Fruit fly (Drosophila melanogaster) whole organism, embryonic: ENCODE data around the gene ZnT63C.
A peak's percentile ranks its signal among the peaks of the same experiment; 100 is the strongest.

ENCODE experiments used
- CG10462 ChIP-seq: fragments of 200-800 bp; sonication (Bioruptor generic); optimal IDR thresholded peaks from 2 replicates; lab custom pipeline; 2016; ENCODE audit warnings: missing biosample characterization, missing genetic modification characterization
- CG12942 ChIP-seq: fragments of 200-800 bp; sonication (Bioruptor generic); optimal IDR thresholded peaks from 3 replicates; lab custom pipeline; 2016; ENCODE audit warnings: missing biosample characterization, missing genetic modification characterization
- CG15011 ChIP-seq: fragments of 200-800 bp; sonication (Bioruptor generic); optimal IDR thresholded peaks from 3 replicates; lab custom pipeline; 2018; ENCODE audit warnings: missing biosample characterization, mild to moderate bottlenecking, missing genetic modification characterization
- CG15514 ChIP-seq: fragments of 200-800 bp; sonication (Bioruptor generic); optimal IDR thresholded peaks from 3 replicates; lab custom pipeline; 2017; ENCODE audit warnings: missing biosample characterization, missing genetic modification characterization, mild to moderate bottlenecking, moderate library complexity, missing genetic modification reagents
- CG15601 ChIP-seq: fragments of 200-800 bp; sonication (Bioruptor generic); optimal IDR thresholded peaks from 3 replicates; lab custom pipeline; 2019; ENCODE audit warnings: missing biosample characterization, mild to moderate bottlenecking, missing genetic modification characterization, moderate library complexity
- CG15696 ChIP-seq: fragments of 200-800 bp; sonication (Bioruptor generic); optimal IDR thresholded peaks from 2 replicates; lab custom pipeline; 2019; ENCODE audit warnings: missing biosample characterization, mild to moderate bottlenecking, missing genetic modification characterization, moderate library complexity
- CG16863 ChIP-seq: fragments of 200-800 bp; sonication (Bioruptor generic); optimal IDR thresholded peaks from 3 replicates; lab custom pipeline; 2016; ENCODE audit warnings: missing biosample characterization, missing genetic modification characterization
- CG17359 ChIP-seq: fragments of 200-800 bp; sonication (Bioruptor generic); optimal IDR thresholded peaks from 3 replicates; lab custom pipeline; 2018; ENCODE audit warnings: missing biosample characterization, mild to moderate bottlenecking, missing genetic modification characterization, moderate library complexity
- CG17568 ChIP-seq: fragments of 200-800 bp; sonication (Bioruptor generic); optimal IDR thresholded peaks from 2 replicates; lab custom pipeline; 2018; ENCODE audit warnings: missing biosample characterization, mild to moderate bottlenecking, missing genetic modification characterization, moderate library complexity
- CG17829 ChIP-seq: fragments of 200-800 bp; optimal IDR thresholded peaks from 2 replicates; lab custom pipeline; 2019; ENCODE audit warnings: missing biosample characterization, mild to moderate bottlenecking, missing genetic modification characterization, moderate library complexity
- CG18619 ChIP-seq: fragments of 200-800 bp; sonication (Bioruptor generic); optimal IDR thresholded peaks from 3 replicates; lab custom pipeline; 2017; ENCODE audit warnings: missing biosample characterization, mild to moderate bottlenecking, missing genetic modification characterization
- CG3163 ChIP-seq: fragments of 200-800 bp; sonication (Bioruptor generic); optimal IDR thresholded peaks from 3 replicates; lab custom pipeline; 2016; ENCODE audit warnings: missing biosample characterization, missing genetic modification characterization
- CG34224 ChIP-seq: fragments of 200-800 bp; sonication (Bioruptor generic); IDR thresholded peaks from 3 replicates; pipeline ENCODE4 v1.3.6; 2022; ENCODE audit warnings: missing biosample characterization, missing genetic modification characterization; ENCODE audit not compliant: partially characterized antibody
- CG3847 ChIP-seq: fragments of 200-800 bp; sonication (Bioruptor generic); IDR thresholded peaks from 2 replicates; pipeline ENCODE4 v1.3.6; 2022; ENCODE audit warnings: missing biosample characterization, missing genetic modification characterization
- CG4730 ChIP-seq: fragments of 200-800 bp; sonication (Bioruptor generic); IDR thresholded peaks from 2 replicates; pipeline ENCODE4 v1.3.6; 2022; ENCODE audit warnings: missing biosample characterization, missing genetic modification characterization
- CG6813 ChIP-seq: fragments of 200-800 bp; sonication (Bioruptor generic); optimal IDR thresholded peaks from 2 replicates; lab custom pipeline; 2017; ENCODE audit warnings: missing biosample characterization, missing genetic modification characterization, mild to moderate bottlenecking, moderate library complexity, missing genetic modification reagents
- CG7839 ChIP-seq: fragments of 200-800 bp; sonication (Bioruptor generic); optimal IDR thresholded peaks from 3 replicates; lab custom pipeline; 2018; ENCODE audit warnings: missing biosample characterization, mild to moderate bottlenecking, missing genetic modification characterization, moderate library complexity
- CG7987 ChIP-seq: fragments of 200-800 bp; sonication (Bioruptor generic); optimal IDR thresholded peaks from 2 replicates; lab custom pipeline; 2018; ENCODE audit warnings: missing biosample characterization, mild to moderate bottlenecking, missing genetic modification characterization, moderate library complexity
- CG8281 ChIP-seq: fragments of 200-800 bp; sonication (Bioruptor generic); optimal IDR thresholded peaks from 2 replicates; lab custom pipeline; 2018; ENCODE audit warnings: missing biosample characterization, mild to moderate bottlenecking, missing genetic modification characterization, moderate library complexity
- CG8290 ChIP-seq, 3 experiments: fragments of 200-800 bp; sonication (Bioruptor generic); optimal IDR thresholded peaks; 2 replicates each; lab custom pipeline; 2016 to 2019; ENCODE audit warnings: missing biosample characterization in 3 of 3, missing genetic modification characterization in 3 of 3, mild to moderate bottlenecking in 2 of 3, moderate library complexity in 1 of 3
- CG9817 ChIP-seq: fragments of 200-800 bp; sonication (Bioruptor generic); optimal IDR thresholded peaks from 2 replicates; lab custom pipeline; 2018; ENCODE audit warnings: missing biosample characterization, mild to moderate bottlenecking, missing genetic modification characterization, moderate library complexity
- Dip3 ChIP-seq: fragments of 200-800 bp; sonication (Bioruptor generic); optimal IDR thresholded peaks from 3 replicates; lab custom pipeline; 2016; ENCODE audit warnings: missing biosample characterization, missing genetic modification characterization
- Doc3 ChIP-seq: fragments of 200-800 bp; sonication (Bioruptor generic); IDR thresholded peaks from 3 replicates; pipeline ENCODE4 v1.3.6; 2022; ENCODE audit warnings: missing biosample characterization, missing genetic modification characterization; ENCODE audit not compliant: partially characterized antibody
- HLH3B ChIP-seq: fragments of 200-800 bp; sonication (Bioruptor generic); IDR thresholded peaks from 2 replicates; pipeline ENCODE4 v1.3.6; 2022; ENCODE audit warnings: missing biosample characterization, missing genetic modification characterization
- MESR4 ChIP-seq: fragments of 200-800 bp; sonication (Bioruptor generic); optimal IDR thresholded peaks from 2 replicates; lab custom pipeline; 2018; ENCODE audit warnings: missing biosample characterization, mild to moderate bottlenecking, missing genetic modification characterization, moderate library complexity
- Nf-YB ChIP-seq: fragments of 200-800 bp; sonication (Bioruptor generic); optimal IDR thresholded peaks from 3 replicates; lab custom pipeline; 2019; ENCODE audit warnings: missing biosample characterization, mild to moderate bottlenecking, missing genetic modification characterization, moderate library complexity
- Oli ChIP-seq: fragments of 200-800 bp; sonication (Bioruptor generic); optimal IDR thresholded peaks from 2 replicates; lab custom pipeline; 2018; ENCODE audit warnings: missing biosample characterization, mild to moderate bottlenecking, missing genetic modification characterization, moderate library complexity
- PHDP ChIP-seq: fragments of 200-800 bp; sonication (Bioruptor generic); optimal IDR thresholded peaks from 3 replicates; lab custom pipeline; 2018; ENCODE audit warnings: missing biosample characterization, mild to moderate bottlenecking, missing genetic modification characterization, moderate library complexity
- Rfx ChIP-seq: fragments of 200-800 bp; sonication (Bioruptor generic); IDR thresholded peaks from 2 replicates; pipeline ENCODE4 v1.3.6; 2022; ENCODE audit warnings: missing biosample characterization, missing genetic modification characterization
- Six4 ChIP-seq: fragments of 200-800 bp; sonication (Bioruptor generic); optimal IDR thresholded peaks from 2 replicates; lab custom pipeline; 2016; ENCODE audit warnings: missing biosample characterization, missing genetic modification characterization
- Sox100B ChIP-seq: fragments of 200-800 bp; sonication (Bioruptor generic); optimal IDR thresholded peaks from 3 replicates; lab custom pipeline; 2018; ENCODE audit warnings: missing biosample characterization, mild to moderate bottlenecking, missing genetic modification characterization
- caup ChIP-seq: fragments of 200-800 bp; sonication (Bioruptor generic); optimal IDR thresholded peaks from 3 replicates; lab custom pipeline; 2017; ENCODE audit warnings: missing biosample characterization, mild to moderate bottlenecking, missing genetic modification characterization, moderate library complexity; ENCODE audit not compliant: severe bottlenecking
- cg ChIP-seq: fragments of 200-800 bp; sonication (Bioruptor generic); optimal IDR thresholded peaks from 3 replicates; lab custom pipeline; 2019; ENCODE audit warnings: missing biosample characterization, mild to moderate bottlenecking, missing genetic modification characterization, moderate library complexity
- danr ChIP-seq: fragments of 200-800 bp; sonication (Bioruptor generic); IDR thresholded peaks from 2 replicates; pipeline ENCODE4 v1.3.6; 2022; ENCODE audit warnings: missing biosample characterization, missing genetic modification characterization
- dpn ChIP-seq, 2 experiments: fragments of 200-800 bp; sonication (Bioruptor generic); optimal IDR thresholded peaks; 3 replicates each; lab custom pipeline; 2016; ENCODE audit warnings: missing biosample characterization in 2 of 2, missing genetic modification characterization in 2 of 2
- dysf ChIP-seq: fragments of 200-800 bp; sonication (Bioruptor generic); IDR thresholded peaks from 3 replicates; pipeline ENCODE4 v1.3.6; 2022; ENCODE audit warnings: missing biosample characterization, missing genetic modification characterization
- fd3F ChIP-seq: fragments of 200-800 bp; sonication (Bioruptor generic); optimal IDR thresholded peaks from 2 replicates; lab custom pipeline; 2018; ENCODE audit warnings: missing biosample characterization, mild to moderate bottlenecking, missing genetic modification characterization, moderate library complexity
- fd64A ChIP-seq: fragments of 200-800 bp; sonication (Bioruptor generic); optimal IDR thresholded peaks from 3 replicates; lab custom pipeline; 2018; ENCODE audit warnings: missing biosample characterization, mild to moderate bottlenecking, missing genetic modification characterization
- fd96Cb ChIP-seq: fragments of 200-800 bp; sonication (Bioruptor generic); optimal IDR thresholded peaks from 2 replicates; lab custom pipeline; 2018; ENCODE audit warnings: missing biosample characterization, mild to moderate bottlenecking, missing genetic modification characterization, moderate library complexity
- ftz-f1 ChIP-seq: fragments of 200-800 bp; sonication (Bioruptor generic); optimal IDR thresholded peaks from 2 replicates; lab custom pipeline; 2016; ENCODE audit warnings: missing biosample characterization, missing genetic modification characterization
- grn ChIP-seq: fragments of 200-800 bp; sonication (Bioruptor generic); optimal IDR thresholded peaks from 3 replicates; lab custom pipeline; 2017; ENCODE audit warnings: missing biosample characterization, missing genetic modification characterization
- kay ChIP-seq: fragments of 200-800 bp; sonication (Bioruptor generic); optimal IDR thresholded peaks from 2 replicates; lab custom pipeline; 2016; ENCODE audit warnings: missing biosample characterization, missing genetic modification characterization
- lab ChIP-seq: fragments of 200-800 bp; sonication (Bioruptor generic); optimal IDR thresholded peaks from 3 replicates; lab custom pipeline; 2017; ENCODE audit warnings: missing biosample characterization, missing genetic modification characterization, mild to moderate bottlenecking, moderate library complexity, missing genetic modification reagents
- mld ChIP-seq: fragments of 200-800 bp; sonication (Bioruptor generic); IDR thresholded peaks from 3 replicates; pipeline ENCODE4 v1.3.6; 2022; ENCODE audit warnings: missing biosample characterization, missing genetic modification characterization; ENCODE audit not compliant: partially characterized antibody
- pho ChIP-seq: fragments of 200-800 bp; sonication (Bioruptor generic); optimal IDR thresholded peaks from 2 replicates; lab custom pipeline; 2016; ENCODE audit warnings: missing biosample characterization, missing genetic modification characterization
- prd ChIP-seq, 3 experiments: fragments of >200 bp in 2 of 3; fragments of 200-800 bp in 1 of 3; sonication (Bioruptor generic) in 1 of 3; optimal IDR thresholded peaks in 2 of 3; IDR thresholded peaks in 1 of 3; 2 replicates in 2 of 3; 3 replicates in 1 of 3; pipeline versions ENCODE4 v1.3.6 to Lab custom; 2017 to 2022; ENCODE audit warnings: missing biosample characterization in 1 of 3, missing genetic modification characterization in 1 of 3
- row ChIP-seq: fragments of 200-800 bp; sonication (Bioruptor generic); IDR thresholded peaks from 3 replicates; pipeline ENCODE4 v1.3.6; 2022; ENCODE audit warnings: missing biosample characterization, missing genetic modification characterization
- sisA ChIP-seq: fragments of 200-800 bp; sonication (Bioruptor generic); IDR thresholded peaks from 2 replicates; pipeline ENCODE4 v1.3.6; 2022; ENCODE audit warnings: missing biosample characterization, missing genetic modification characterization
- z ChIP-seq: fragments of 200-800 bp; sonication (Bioruptor generic); IDR thresholded peaks from 3 replicates; pipeline ENCODE4 v1.3.6; 2022; ENCODE audit warnings: missing biosample characterization, missing genetic modification characterization

Gene ZnT63C

dm6 chr3L:3305430-3305829 is 1.9 kb downstream of the ZnT63C start (continued):
- TF ChIP-seq CG8290 (GFP tag; optimal IDR thresholded peaks at IDR 0.05; lab: Kevin White, UChicago) (peak; percentile 3), CG8290 (tag; optimal IDR thresholded peaks at IDR 0.05; lab: Kevin White, UChicago) (peak in 1 of 2 experiments; percentile 86), prd (optimal IDR thresholded peaks at IDR 0.05; lab: Kevin White, UChicago) (no peak), prd (GFP tag; IDR thresholded peaks at IDR 0.05; lab: Robert Waterston, UW) (no peak), kay (peak; percentile 31), z (GFP tag; lab: Robert Waterston, UW) (peak; percentile 58; the same call in 2 of the 3 replicates), Dip3 (GFP tag; lab: Kevin White, UChicago) (no peak), dpn (GFP tag; optimal IDR thresholded peaks at IDR 0.05; lab: Kevin White, UChicago) (peak; percentile 14 to 46), CG34224 (GFP tag; lab: Robert Waterston, UW) (no peak), CG8281 (tag; lab: Kevin White, UChicago) (no peak), CG17829 (no peak), Six4 (GFP tag; lab: Kevin White, UChicago) (no peak), CG9817 (tag; lab: Kevin White, UChicago) (no peak), mld (GFP tag; lab: Robert Waterston, UW) (no peak), pho (GFP tag; lab: Kevin White, UChicago) (peak; percentile 30), CG15514 (GFP tag; lab: Kevin White, UChicago) (peak; percentile 41), Nf-YB (peak; percentile 8), lab (GFP tag; lab: Kevin White, UChicago) (peak; percentile 77), CG12942 (GFP tag; lab: Kevin White, UChicago) (peak; percentile 4), fd3F (peak; percentile 42), CG4730 (GFP tag; lab: Robert Waterston, UW) (no peak), dysf (GFP tag; lab: Robert Waterston, UW) (no peak), CG15601 (tag; lab: Kevin White, UChicago) (peak; percentile 34), CG6813 (GFP tag; lab: Kevin White, UChicago) (peak; percentile 67), HLH3B (GFP tag; lab: Robert Waterston, UW) (no peak), grn (peak; percentile 13), Sox100B (GFP tag; lab: Kevin White, UChicago) (peak; percentile 9), cg (GFP tag; lab: Kevin White, UChicago) (no peak), Oli (tag; lab: Kevin White, UChicago) (peak; percentile 26), CG3163 (peak; percentile 13), PHDP (tag; lab: Kevin White, UChicago) (peak; percentile 79), fd64A (GFP tag; lab: Kevin White, UChicago) (peak; percentile 67), CG18619 (GFP tag; lab: Kevin White, UChicago) (peak; percentile 28), ftz-f1 (no peak), fd96Cb (tag; lab: Kevin White, UChicago) (peak; percentile 42), Doc3 (no peak), CG15011 (GFP tag; lab: Kevin White, UChicago) (no peak), CG10462 (peak; percentile 23), CG17359 (tag; lab: Kevin White, UChicago) (no peak), row (GFP tag; lab: Robert Waterston, UW) (no peak), Rfx (peak; percentile 21; the same call in 1 of the 2 replicates), CG15696 (tag; lab: Kevin White, UChicago) (no peak), caup (GFP tag; lab: Kevin White, UChicago) (peak; percentile 68), sisA (GFP tag; lab: Robert Waterston, UW) (no peak), CG7987 (GFP tag; lab: Kevin White, UChicago) (peak; percentile 67), CG3847 (GFP tag; lab: Robert Waterston, UW) (no peak), CG7839 (tag; lab: Kevin White, UChicago) (peak; percentile 14), CG16863 (GFP tag; lab: Kevin White, UChicago) (peak; percentile 47), MESR4 (no peak), danr (GFP tag; lab: Robert Waterston, UW) (no peak), CG17568 (GFP tag; lab: Kevin White, UChicago) (peak; percentile 60)
